Fruit fly (Drosophila melanogaster): ENCODE results near the gene CG8478.

CG8478 gene

DNA sequence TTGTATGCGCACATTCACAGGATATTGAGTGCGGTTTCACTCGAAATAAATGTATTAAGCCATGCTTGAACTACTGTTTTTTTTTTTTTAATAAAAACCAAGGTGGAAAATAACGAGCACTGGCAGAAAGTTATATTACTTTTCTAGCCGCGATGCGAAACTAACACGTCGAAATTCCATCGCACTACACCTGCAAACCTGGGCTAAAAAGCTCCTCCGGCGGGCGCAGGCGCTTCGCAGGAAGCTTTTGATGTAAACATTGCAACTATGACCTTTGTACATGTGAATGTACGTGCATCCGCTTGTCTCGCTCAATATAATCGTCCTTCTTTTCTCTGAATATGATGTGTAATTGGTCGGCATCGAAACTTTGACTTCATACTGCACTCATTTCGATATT, 23.7 kb upstream of the CG8478 start, which contains the start of gene side-VII:
side-VII (minus strand) TSS at position 187 of the 400 bp plus-strand sequence.
- TF ChIP-seq kay (GFP tag; ENCODE audit: borderline replicate concordance): peak; percentile 27
- TF ChIP-seq Crg-1 (GFP tag; optimal IDR thresholded peaks at IDR 0.05): no peak

DNA sequence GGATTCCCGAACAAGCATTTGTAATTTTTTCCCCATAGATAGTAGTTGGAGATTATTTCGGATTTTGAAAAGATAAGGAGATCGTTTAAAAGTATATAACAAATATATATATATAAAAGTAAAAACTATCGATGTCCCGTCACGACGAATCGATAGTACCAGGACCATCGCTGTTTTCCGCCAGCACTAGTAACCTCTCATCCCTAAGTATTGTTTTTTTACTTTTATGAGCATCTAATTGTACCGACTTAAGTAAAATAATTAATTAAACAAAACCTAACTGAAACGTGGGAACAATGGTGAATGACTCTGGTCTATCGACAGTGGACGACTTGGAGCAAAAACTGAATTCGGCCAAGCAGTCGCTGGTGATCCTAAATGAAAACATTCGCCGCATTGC, 22.7 kb upstream of the CG8478 start, which contains the start of gene Pnn:
Pnn (plus strand) TSS at position 187 of the 400 bp plus-strand sequence.
- TF ChIP-seq Mnt (GFP tag; optimal IDR thresholded peaks at IDR 0.05) (peak; percentile 12), CG11617 (GFP tag; optimal IDR thresholded peaks at IDR 0.05) (peak; percentile 10), CG7101 (tag; optimal IDR thresholded peaks at IDR 0.05) (peak; percentile 2), ovo (GFP tag; optimal IDR thresholded peaks at IDR 0.05) (no peak), kay (GFP tag; ENCODE audit: borderline replicate concordance) (peak; percentile 58)

DNA sequence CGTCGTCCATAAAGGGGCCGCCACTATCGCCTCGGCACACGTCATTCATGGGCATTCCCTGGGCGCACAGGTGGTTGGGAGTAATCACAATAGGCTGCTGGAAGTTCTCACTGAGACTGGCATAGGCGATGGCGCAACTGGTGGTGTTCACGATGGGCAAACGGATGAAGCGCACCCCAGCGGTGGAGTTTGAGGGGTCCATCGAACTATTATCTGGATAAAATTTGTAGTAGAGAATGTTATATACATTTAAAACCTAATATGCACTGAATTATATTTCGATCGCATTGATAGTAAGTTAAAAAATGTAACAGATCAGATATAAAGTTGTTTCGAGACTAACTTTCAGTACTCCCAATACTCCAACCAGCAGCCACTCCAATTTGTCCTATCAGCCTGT, 20.2 kb upstream of the CG8478 start, which contains the start of gene CG31415:
CG31415 (plus strand) TSS at position 301 of the 400 bp plus-strand sequence.
- TF ChIP-seq cic (GFP tag; optimal IDR thresholded peaks at IDR 0.05) (no peak), CG1620 (GFP tag; optimal IDR thresholded peaks at IDR 0.05) (no peak), CG7101 (tag; optimal IDR thresholded peaks at IDR 0.05) (no peak), Hr96 (GFP tag; optimal IDR thresholded peaks at IDR 0.05) (no peak), CG11617 (GFP tag; optimal IDR thresholded peaks at IDR 0.05) (no peak), kay (GFP tag; ENCODE audit: borderline replicate concordance) (no peak), CG33017 (tag; optimal IDR thresholded peaks at IDR 0.05) (no peak), Crg-1 (GFP tag; optimal IDR thresholded peaks at IDR 0.05) (no peak), tj (GFP tag; optimal IDR thresholded peaks at IDR 0.05) (no peak), CG12768 (GFP tag; optimal IDR thresholded peaks at IDR 0.05) (no peak), bab1 (GFP tag; optimal IDR thresholded peaks at IDR 0.05) (no peak), cnc (optimal IDR thresholded peaks at IDR 0.05) (no peak), Clk (GFP tag; optimal IDR thresholded peaks at IDR 0.05) (no peak), toe (GFP tag; optimal IDR thresholded peaks at IDR 0.05) (no peak), CG14711 (tag; optimal IDR thresholded peaks at IDR 0.05) (no peak), pad (GFP tag; optimal IDR thresholded peaks at IDR 0.05) (no peak), CG5204 (GFP tag; optimal IDR thresholded peaks at IDR 0.05) (no peak)

DNA sequence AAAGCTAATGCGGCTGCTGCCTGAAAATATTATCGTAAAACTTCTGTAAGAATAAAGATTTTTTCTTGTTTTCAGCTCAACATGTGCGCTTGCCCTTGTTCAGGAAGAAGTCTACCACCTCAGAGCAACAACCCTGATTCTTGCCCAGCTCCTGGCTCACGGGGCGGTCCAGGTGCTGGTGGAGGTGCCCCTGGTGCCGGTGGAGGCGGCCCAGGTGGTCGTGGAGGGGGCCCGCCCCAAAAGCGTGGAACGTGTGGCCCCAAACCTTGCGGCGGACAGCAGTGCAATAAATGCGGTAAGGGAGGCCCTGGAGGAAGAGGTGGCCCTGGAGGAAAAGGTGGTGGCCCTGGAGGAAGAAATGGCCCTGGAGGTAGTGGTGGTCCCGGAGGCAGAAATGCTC, 19.5 kb upstream of the CG8478 start:
- TF ChIP-seq bab1 (GFP tag; optimal IDR thresholded peaks at IDR 0.05): no peak
- no peak for TF ChIP-seq CG14711 (tag; optimal IDR thresholded peaks at IDR 0.05)
- TF ChIP-seq CG7045 (GFP tag; optimal IDR thresholded peaks at IDR 0.05): no peak

DNA sequence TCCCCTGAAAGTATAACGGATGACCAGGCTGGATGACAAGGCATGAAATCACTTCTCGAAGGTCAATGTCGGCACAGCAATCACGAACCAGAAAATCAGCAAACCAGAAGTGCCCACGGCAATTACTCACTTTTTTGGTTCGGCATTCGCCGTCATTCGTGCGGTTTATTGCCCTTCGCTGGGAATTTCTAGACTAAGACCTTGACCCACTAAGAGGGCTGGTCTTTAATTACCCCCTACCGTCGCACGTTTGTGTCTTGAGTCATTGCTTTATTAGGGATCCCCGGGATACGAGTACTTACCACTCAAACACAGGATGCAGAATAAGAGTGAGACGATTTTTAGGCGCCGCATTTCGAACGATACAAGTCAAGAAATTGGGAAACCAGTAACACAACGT, 18.0 kb upstream of the CG8478 start:
- TF ChIP-seq CG5204 (GFP tag; optimal IDR thresholded peaks at IDR 0.05) (no peak), Clk (GFP tag; optimal IDR thresholded peaks at IDR 0.05) (no peak), CG11617 (GFP tag; optimal IDR thresholded peaks at IDR 0.05) (no peak), pad (GFP tag; optimal IDR thresholded peaks at IDR 0.05) (no peak), ovo (GFP tag; optimal IDR thresholded peaks at IDR 0.05) (no peak), Mnt (GFP tag; optimal IDR thresholded peaks at IDR 0.05) (no peak), Crg-1 (GFP tag; optimal IDR thresholded peaks at IDR 0.05) (no peak), bab1 (GFP tag; optimal IDR thresholded peaks at IDR 0.05) (no peak), CG12768 (GFP tag; optimal IDR thresholded peaks at IDR 0.05) (no peak), cic (GFP tag; optimal IDR thresholded peaks at IDR 0.05) (no peak), toe (GFP tag; optimal IDR thresholded peaks at IDR 0.05) (no peak), CG14711 (tag; optimal IDR thresholded peaks at IDR 0.05) (no peak), Hr96 (GFP tag; optimal IDR thresholded peaks at IDR 0.05) (no peak), CG1620 (GFP tag; optimal IDR thresholded peaks at IDR 0.05) (no peak), CG7101 (tag; optimal IDR thresholded peaks at IDR 0.05) (no peak)

DNA sequence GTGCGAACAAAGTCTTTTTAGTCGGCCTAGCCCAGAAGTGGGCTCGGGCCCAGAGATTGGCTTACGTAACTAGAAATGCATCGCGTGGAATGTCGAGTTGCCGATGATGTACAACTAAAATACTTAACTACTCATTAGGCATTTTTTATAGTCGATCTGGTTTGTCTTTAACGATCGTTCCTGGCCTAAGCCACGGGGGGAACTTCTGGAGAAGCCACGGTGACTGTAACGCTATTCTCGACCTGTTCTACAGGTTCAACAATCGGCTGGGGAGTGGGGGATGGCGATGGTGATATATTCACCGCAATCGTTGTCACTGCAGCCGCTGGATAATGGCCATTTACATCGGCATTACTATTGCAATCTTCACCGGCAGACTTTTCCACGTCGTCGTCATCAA, 17.2 kb upstream of the CG8478 start, which contains the start of gene CG34409:
CG34409 (minus strand) TSS at position 101 of the 400 bp plus-strand sequence.
- TF ChIP-seq toe (GFP tag; optimal IDR thresholded peaks at IDR 0.05) (no peak), CG1620 (GFP tag; optimal IDR thresholded peaks at IDR 0.05) (no peak), CG5204 (GFP tag; optimal IDR thresholded peaks at IDR 0.05) (no peak), ovo (GFP tag; optimal IDR thresholded peaks at IDR 0.05) (no peak), Mnt (GFP tag; optimal IDR thresholded peaks at IDR 0.05) (no peak)

DNA sequence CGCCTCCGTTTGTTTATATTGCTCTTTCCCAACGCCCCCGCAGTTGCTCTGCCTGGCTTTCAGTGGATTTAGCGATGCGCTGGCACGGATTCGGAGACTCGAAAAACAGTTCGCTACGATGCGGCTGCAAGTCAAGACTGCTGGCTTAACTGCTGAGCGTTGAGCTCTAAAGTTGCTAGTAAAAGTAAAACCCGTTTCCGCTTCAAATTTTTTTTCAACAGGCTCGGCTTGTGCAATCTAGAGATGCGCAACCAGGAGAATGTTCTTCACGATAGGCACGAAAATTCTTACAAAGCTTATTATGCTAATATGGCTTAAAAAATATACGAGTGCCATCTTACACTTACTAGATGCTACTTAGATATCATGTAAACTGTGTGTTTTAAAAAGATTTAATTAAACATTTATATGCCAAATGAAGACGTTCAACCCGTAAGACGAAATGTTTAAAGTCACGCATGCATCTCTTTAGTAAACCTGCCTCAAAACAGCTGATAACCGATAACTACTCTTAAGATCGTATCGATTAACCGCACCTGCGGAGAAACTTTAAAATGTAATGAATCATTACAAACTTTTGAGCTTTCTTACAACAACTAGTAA, 16.1 kb upstream of the CG8478 start, which contains the start of gene CG12948:
CG12948 (minus strand) TSS at position 473 of the 603 bp plus-strand sequence.
- TF ChIP-seq CG14711 (tag; optimal IDR thresholded peaks at IDR 0.05) (peak; percentile 63), CG1620 (GFP tag; optimal IDR thresholded peaks at IDR 0.05) (peak; percentile 65), pad (GFP tag; optimal IDR thresholded peaks at IDR 0.05) (peak; percentile 40), CG7045 (GFP tag; optimal IDR thresholded peaks at IDR 0.05) (peak; percentile 27), cnc (optimal IDR thresholded peaks at IDR 0.05) (no peak), toe (GFP tag; optimal IDR thresholded peaks at IDR 0.05) (no peak), Clk (GFP tag; optimal IDR thresholded peaks at IDR 0.05) (no peak), ovo (GFP tag; optimal IDR thresholded peaks at IDR 0.05) (no peak), bab1 (GFP tag; optimal IDR thresholded peaks at IDR 0.05) (peak; percentile 68), cic (GFP tag; optimal IDR thresholded peaks at IDR 0.05) (peak; percentile 9), CG5204 (GFP tag; optimal IDR thresholded peaks at IDR 0.05) (no peak), CG12768 (GFP tag; optimal IDR thresholded peaks at IDR 0.05) (peak; percentile 36), CG11617 (GFP tag; optimal IDR thresholded peaks at IDR 0.05) (peak; percentile 61), tj (GFP tag; optimal IDR thresholded peaks at IDR 0.05) (peak; percentile 43), CG33017 (tag; optimal IDR thresholded peaks at IDR 0.05) (peak; percentile 64), Crg-1 (GFP tag; optimal IDR thresholded peaks at IDR 0.05) (peak; percentile 43), Mnt (GFP tag; optimal IDR thresholded peaks at IDR 0.05) (peak; percentile 61), Hr96 (GFP tag; optimal IDR thresholded peaks at IDR 0.05) (no peak), CG7101 (tag; optimal IDR thresholded peaks at IDR 0.05) (peak; percentile 77), kay (GFP tag; ENCODE audit: borderline replicate concordance) (no peak)
